Worm (Caenorhabditis elegans) whole organism, L3 larva: ENCODE results near the gene sec-16A.2.

Experiments used
- ZK546.5 ChIP-seq: sonication (generic microtip); optimal IDR thresholded peaks from 2 replicates; lab custom pipeline; 2017; ENCODE audit warnings: missing biosample characterization, missing genetic modification characterization
- aly-2 ChIP-seq: fragments of 150-350 bp; optimal IDR thresholded peaks from 2 replicates; lab custom pipeline; 2014; ENCODE audit warnings: missing biosample characterization, missing genetic modification characterization
- hmg-11 ChIP-seq: sonication (generic microtip); optimal IDR thresholded peaks from 2 replicates; lab custom pipeline; 2016; ENCODE audit warnings: missing genetic modification characterization, missing compliant biosample characterization
- lin-15B ChIP-seq: fragments of 150-350 bp; optimal IDR thresholded peaks from 2 replicates; lab custom pipeline; 2014; ENCODE audit warnings: missing biosample characterization, missing genetic modification characterization
- mdl-1 ChIP-seq: fragments of 150-350 bp; optimal IDR thresholded peaks from 2 replicates; lab custom pipeline; 2014; ENCODE audit warnings: missing biosample characterization, missing genetic modification characterization
- nhr-11 ChIP-seq: fragments of 150-350 bp; optimal IDR thresholded peaks from 2 replicates; lab custom pipeline; 2014; ENCODE audit warnings: missing biosample characterization, missing genetic modification characterization
- nhr-12 ChIP-seq: fragments of 150-350 bp; optimal IDR thresholded peaks from 2 replicates; lab custom pipeline; 2014; ENCODE audit warnings: missing biosample characterization, missing genetic modification characterization
- nhr-237 ChIP-seq: fragments of 150-350 bp; optimal IDR thresholded peaks from 2 replicates; lab custom pipeline; 2014; ENCODE audit warnings: missing biosample characterization, missing genetic modification characterization
- nhr-25 ChIP-seq: sonication (generic microtip); optimal IDR thresholded peaks from 2 replicates; lab custom pipeline; 2017; ENCODE audit warnings: missing biosample characterization, missing genetic modification characterization
- nhr-67 ChIP-seq: fragments of 150-350 bp; optimal IDR thresholded peaks from 2 replicates; lab custom pipeline; 2014; ENCODE audit warnings: missing biosample characterization, missing genetic modification characterization
- unc-62 ChIP-seq: fragments of 150-350 bp; sonication (generic microtip); optimal IDR thresholded peaks from 4 replicates; lab custom pipeline; 2014; ENCODE audit warnings: missing biosample characterization, missing genetic modification reagents, missing genetic modification characterization
- ztf-11 ChIP-seq: fragments of 150-350 bp; optimal IDR thresholded peaks from 2 replicates; lab custom pipeline; 2014; ENCODE audit warnings: missing biosample characterization, missing genetic modification characterization

DNA sequence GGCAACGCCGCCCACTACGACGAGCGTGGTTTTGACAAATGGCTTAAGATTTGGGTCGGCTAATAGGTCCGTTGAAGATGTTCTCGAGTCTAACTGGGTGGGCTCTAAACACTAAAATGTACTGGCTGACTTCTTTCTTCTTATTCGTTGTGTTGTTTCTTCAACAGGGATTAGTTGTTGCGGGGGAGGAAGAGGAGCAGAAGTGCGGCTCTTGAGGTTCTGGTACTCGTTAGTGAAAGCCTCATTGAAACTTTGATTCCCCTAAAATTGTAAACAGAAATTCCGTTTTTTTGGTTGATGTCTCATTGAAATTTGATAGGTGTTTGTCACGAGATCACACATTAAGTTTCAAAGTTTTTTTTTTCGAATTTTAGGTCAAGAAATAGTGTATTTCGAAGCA is 23.7 kb downstream of the sec-16A.2 start:
- TF ChIP-seq hmg-11 (tag; lab: Kevin White, UChicago), result no peak
- no peak for TF ChIP-seq nhr-11 (tag; lab: Kevin White, UChicago)
- TF ChIP-seq ztf-11 (tag; lab: Kevin White, UChicago), result no peak
- no peak for TF ChIP-seq nhr-25 (tag; lab: Kevin White, UChicago)
- TF ChIP-seq ZK546.5, result no peak
- TF ChIP-seq nhr-67 (tag; lab: Kevin White, UChicago), result no peak
- no peak for TF ChIP-seq mdl-1 (tag; lab: Kevin White, UChicago)
- TF ChIP-seq aly-2, result no peak
- no peak for TF ChIP-seq unc-62 (GFP tag; lab: Kevin White, UChicago)
- no peak for TF ChIP-seq lin-15B (tag; lab: Kevin White, UChicago)
- no peak for TF ChIP-seq nhr-12 (tag; lab: Kevin White, UChicago)
- no peak for TF ChIP-seq nhr-237 (tag; lab: Kevin White, UChicago)
